Worm (Caenorhabditis elegans): ENCODE results near the gene hic-1.

Gene hic-1

DNA sequence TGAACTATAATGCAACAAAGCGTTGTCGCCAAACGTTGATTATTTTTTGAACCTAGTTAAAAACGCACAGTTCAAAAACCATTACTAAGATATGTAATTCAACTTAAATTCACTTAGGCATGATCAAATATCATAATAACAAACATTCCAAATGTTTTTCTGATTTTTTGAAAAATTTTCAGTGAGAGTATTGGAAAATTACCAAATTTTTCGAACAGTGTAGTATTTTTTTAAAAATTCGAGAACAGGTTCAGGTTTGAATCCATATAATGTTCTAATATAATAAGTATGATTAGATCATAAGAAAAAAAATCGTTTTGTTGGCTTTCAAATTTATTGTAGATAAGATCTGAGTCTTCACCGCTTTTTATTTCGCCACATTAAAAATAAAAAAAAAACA lies 45.0 kb downstream of the hic-1 start:
- TF ChIP-seq nhr-28 (tag; optimal IDR thresholded peaks at IDR 0.05), result no peak

DNA sequence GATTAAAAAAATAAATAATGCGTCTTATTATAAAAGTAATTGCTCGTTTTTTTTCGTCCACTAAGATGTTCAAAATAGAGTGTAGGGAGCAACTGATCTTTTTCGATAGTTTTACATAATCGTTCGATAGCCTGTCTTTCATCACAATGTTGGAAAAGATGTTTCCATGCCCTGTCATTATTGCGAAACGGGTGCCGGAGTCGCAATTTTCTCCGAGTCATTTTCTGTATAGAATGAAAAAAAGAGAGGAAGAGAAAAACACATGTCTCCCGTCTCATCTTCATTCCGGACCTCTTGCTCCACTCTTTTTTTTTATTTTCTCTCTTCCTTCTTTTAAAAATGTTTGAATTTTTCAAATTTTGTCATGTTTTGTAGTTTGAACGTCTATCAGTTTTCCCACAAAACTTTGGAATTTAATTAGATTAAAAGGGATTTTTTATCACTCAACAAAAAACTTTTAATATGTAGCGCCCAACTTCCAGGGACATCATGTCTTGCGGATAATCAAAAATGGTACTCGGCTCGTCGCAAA lies 45.8 kb downstream of the hic-1 start, which contains the start of gene svh-2:
Gene svh-2, plus strand, starts transcription at position 482 of the 532 bp plus-strand sequence.
- TF ChIP-seq nhr-76 (tag; optimal IDR thresholded peaks at IDR 0.05) (no peak), ceh-39 (tag; optimal IDR thresholded peaks at IDR 0.05) (no peak), lin-32 (GFP tag; optimal IDR thresholded peaks at IDR 0.05) (no peak)

DNA sequence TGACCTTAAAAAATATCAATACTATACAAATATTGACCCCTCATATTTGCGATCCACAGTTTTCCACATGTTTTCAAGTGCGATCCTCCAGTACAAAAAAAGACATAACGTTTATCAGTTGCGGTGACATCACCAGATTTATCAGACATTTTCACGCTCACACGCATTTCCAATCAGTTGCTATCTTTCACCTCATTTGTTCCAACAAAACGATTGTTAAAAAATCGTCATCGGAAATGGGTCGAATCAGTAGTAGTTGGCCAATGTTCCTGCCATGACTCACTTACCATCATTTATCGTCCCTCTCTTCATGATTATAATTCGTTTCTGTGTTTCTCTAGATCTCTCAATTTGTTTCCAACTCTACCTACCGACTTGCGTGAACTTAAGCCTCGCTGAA lies 47.0 kb downstream of the hic-1 start:
- TF ChIP-seq sptf-1 (tag; optimal IDR thresholded peaks at IDR 0.05) (no peak), unc-62 (GFP tag; optimal IDR thresholded peaks at IDR 0.05) (no peak), bed-3 (GFP tag; optimal IDR thresholded peaks at IDR 0.05) (no peak), nhr-2 (tag; optimal IDR thresholded peaks at IDR 0.05) (no peak), unc-120 (tag; optimal IDR thresholded peaks at IDR 0.05; ENCODE audit: poor library complexity, severe bottlenecking) (no peak), ceh-39 (tag; optimal IDR thresholded peaks at IDR 0.05) (no peak), tbx-8 (GFP tag; optimal IDR thresholded peaks at IDR 0.05) (no peak), nhr-237 (tag; optimal IDR thresholded peaks at IDR 0.05) (no peak), nhr-28 (tag; optimal IDR thresholded peaks at IDR 0.05) (no peak), unc-39 (tag; optimal IDR thresholded peaks at IDR 0.05) (no peak), nhr-12 (tag; optimal IDR thresholded peaks at IDR 0.05) (no peak), mab-5 (tag; optimal IDR thresholded peaks at IDR 0.05) (no peak), mep-1 (tag; optimal IDR thresholded peaks at IDR 0.05) (no peak), zip-8 (tag; optimal IDR thresholded peaks at IDR 0.05) (no peak), ztf-11 (tag; optimal IDR thresholded peaks at IDR 0.05) (no peak)

DNA sequence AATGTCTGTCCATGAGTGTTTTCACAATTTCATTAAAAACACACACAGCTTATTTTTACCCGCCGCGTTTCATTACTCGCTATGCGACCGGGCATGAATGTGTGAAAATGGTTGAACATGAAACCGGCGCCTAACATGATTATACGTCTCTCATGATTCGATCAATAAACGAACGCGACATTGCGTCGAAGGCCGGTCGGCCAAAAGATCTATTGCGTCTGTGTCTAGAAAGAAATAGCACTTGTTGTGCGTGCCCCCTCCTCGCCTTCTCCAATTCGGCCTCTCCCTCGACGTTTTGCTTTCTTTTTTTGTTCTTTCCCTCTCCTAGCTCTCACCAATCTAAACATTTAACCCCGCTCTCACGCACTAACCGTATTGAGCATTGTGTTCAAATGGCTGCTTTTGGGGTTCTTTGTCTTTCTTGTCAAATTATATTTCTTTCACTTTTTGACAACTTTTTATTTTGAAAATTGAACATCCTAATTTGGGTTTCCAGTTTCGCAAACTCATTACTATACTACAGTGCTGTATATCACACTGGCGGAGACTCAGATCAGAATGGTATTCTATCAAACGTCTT lies 47.5 kb downstream of the hic-1 start:
- no peak for TF ChIP-seq lin-32 (GFP tag; optimal IDR thresholded peaks at IDR 0.05)
- no peak for TF ChIP-seq nhr-237 (tag; optimal IDR thresholded peaks at IDR 0.05)
- no peak for TF ChIP-seq elt-1 (tag; optimal IDR thresholded peaks at IDR 0.05; ENCODE audit: borderline replicate concordance, insufficient read depth)
- TF ChIP-seq ceh-43 (GFP tag; optimal IDR thresholded peaks at IDR 0.05), result no peak
